Worm (Caenorhabditis elegans) whole organism, L3 larva: ENCODE measurements around the gene str-261.

ENCODE experiments used
- ZK546.5 ChIP-seq: sonication (generic microtip); optimal IDR thresholded peaks from 2 replicates; lab custom pipeline; 2017; ENCODE audit warnings: missing biosample characterization, missing genetic modification characterization
- aly-2 ChIP-seq: fragments of 150-350 bp; optimal IDR thresholded peaks from 2 replicates; lab custom pipeline; 2014; ENCODE audit warnings: missing biosample characterization, missing genetic modification characterization
- ama-1 ChIP-seq: fragments of 150-350 bp; optimal IDR thresholded peaks from 2 replicates; lab custom pipeline; 2018
- ceh-28 ChIP-seq: fragments of 150-350 bp; optimal IDR thresholded peaks from 2 replicates; lab custom pipeline; 2014; ENCODE audit warnings: missing biosample characterization, missing genetic modification reagents, missing genetic modification characterization
- ceh-9 ChIP-seq: sonication (generic microtip); optimal IDR thresholded peaks from 2 replicates; lab custom pipeline; 2018; ENCODE audit warnings: missing biosample characterization, missing genetic modification characterization
- daf-12 ChIP-seq: fragments of 150-350 bp; optimal IDR thresholded peaks from 2 replicates; lab custom pipeline; 2014; ENCODE audit warnings: missing biosample characterization, missing genetic modification reagents, missing genetic modification characterization
- egl-27 ChIP-seq: sonication (generic microtip); optimal IDR thresholded peaks from 4 replicates; lab custom pipeline; 2017; ENCODE audit warnings: missing biosample characterization, missing genetic modification reagents, missing genetic modification characterization
- egl-5 ChIP-seq: fragments of 150-350 bp; optimal IDR thresholded peaks from 2 replicates; lab custom pipeline; 2017; ENCODE audit warnings: missing biosample characterization, missing genetic modification reagents, missing genetic modification characterization, inconsistent platforms
- elt-1 ChIP-seq: fragments of 150-350 bp; optimal IDR thresholded peaks from 2 replicates; lab custom pipeline; 2014; ENCODE audit warnings: missing biosample characterization, missing genetic modification characterization
- elt-2 ChIP-seq: sonication (generic microtip); optimal IDR thresholded peaks from 2 replicates; lab custom pipeline; 2016; ENCODE audit warnings: missing genetic modification reagents, mild to moderate bottlenecking, missing genetic modification characterization, missing compliant biosample characterization
- elt-3 ChIP-seq, 3 experiments: fragments of 150-350 bp in 1 of 3; sonication (generic microtip) in 2 of 3; optimal IDR thresholded peaks; 2 replicates in 2 of 3; 4 replicates in 1 of 3; lab custom pipeline; 2014 to 2017; ENCODE audit warnings: missing biosample characterization in 3 of 3, missing genetic modification characterization in 3 of 3
- fkh-10 ChIP-seq: sonication (generic microtip); optimal IDR thresholded peaks from 2 replicates; lab custom pipeline; 2017; ENCODE audit warnings: missing biosample characterization, missing genetic modification reagents, missing genetic modification characterization
- hmg-11 ChIP-seq: sonication (generic microtip); optimal IDR thresholded peaks from 2 replicates; lab custom pipeline; 2016; ENCODE audit warnings: missing genetic modification characterization, missing compliant biosample characterization
- jun-1 ChIP-seq: fragments of 150-350 bp; optimal IDR thresholded peaks from 2 replicates; lab custom pipeline; 2014; ENCODE audit warnings: missing biosample characterization, missing genetic modification reagents, missing genetic modification characterization
- lsy-12 ChIP-seq: sonication (generic microtip); optimal IDR thresholded peaks from 2 replicates; lab custom pipeline; 2016; ENCODE audit warnings: mild to moderate bottlenecking, missing genetic modification characterization, missing compliant biosample characterization
- mdl-1 ChIP-seq: fragments of 150-350 bp; optimal IDR thresholded peaks from 2 replicates; lab custom pipeline; 2014; ENCODE audit warnings: missing biosample characterization, missing genetic modification characterization
- mml-1 ChIP-seq: fragments of 150-350 bp; sonication (generic microtip); optimal IDR thresholded peaks from 3 replicates; lab custom pipeline; 2014; ENCODE audit warnings: missing biosample characterization, missing genetic modification characterization
- nfya-1 ChIP-seq: sonication (generic microtip); optimal IDR thresholded peaks from 2 replicates; lab custom pipeline; 2017; ENCODE audit warnings: missing genetic modification characterization, mild to moderate bottlenecking, missing compliant biosample characterization, antibody characterized with exemption, moderate library complexity; ENCODE audit not compliant: insufficient read depth
- nhr-11 ChIP-seq: fragments of 150-350 bp; optimal IDR thresholded peaks from 2 replicates; lab custom pipeline; 2014; ENCODE audit warnings: missing biosample characterization, missing genetic modification characterization
- nhr-12 ChIP-seq: fragments of 150-350 bp; optimal IDR thresholded peaks from 2 replicates; lab custom pipeline; 2014; ENCODE audit warnings: missing biosample characterization, missing genetic modification characterization
- nhr-23 ChIP-seq: fragments of 150-350 bp; optimal IDR thresholded peaks from 2 replicates; lab custom pipeline; 2014; ENCODE audit warnings: missing biosample characterization, missing genetic modification reagents, missing genetic modification characterization
- nhr-237 ChIP-seq: fragments of 150-350 bp; optimal IDR thresholded peaks from 2 replicates; lab custom pipeline; 2014; ENCODE audit warnings: missing biosample characterization, missing genetic modification characterization
- nhr-25 ChIP-seq: sonication (generic microtip); optimal IDR thresholded peaks from 2 replicates; lab custom pipeline; 2017; ENCODE audit warnings: missing biosample characterization, missing genetic modification characterization
- nhr-28 ChIP-seq: fragments of 150-350 bp; optimal IDR thresholded peaks from 2 replicates; lab custom pipeline; 2014; ENCODE audit warnings: missing biosample characterization, missing genetic modification characterization
- nhr-76 ChIP-seq: fragments of 150-350 bp; sonication (generic microtip); optimal IDR thresholded peaks from 5 replicates; lab custom pipeline; 2014; ENCODE audit warnings: missing biosample characterization, missing genetic modification characterization
- nhr-77 ChIP-seq: fragments of 150-350 bp; optimal IDR thresholded peaks from 2 replicates; lab custom pipeline; 2014; ENCODE audit warnings: missing biosample characterization, missing genetic modification characterization
- pha-4 ChIP-seq: fragments of 150-350 bp; optimal IDR thresholded peaks from 2 replicates; lab custom pipeline; 2014; ENCODE audit warnings: missing biosample characterization, missing genetic modification reagents, missing genetic modification characterization
- pqm-1 ChIP-seq: fragments of 150-350 bp; optimal IDR thresholded peaks from 2 replicates; lab custom pipeline; 2017; ENCODE audit warnings: missing biosample characterization, missing genetic modification characterization, inconsistent platforms
- sea-2 ChIP-seq: fragments of 150-350 bp; sonication (generic microtip); optimal IDR thresholded peaks from 4 replicates; lab custom pipeline; 2014; ENCODE audit warnings: missing biosample characterization, missing genetic modification reagents, missing genetic modification characterization
- snpc-4 ChIP-seq: fragments of 150-350 bp; optimal IDR thresholded peaks from 2 replicates; lab custom pipeline; 2014; ENCODE audit warnings: missing biosample characterization, missing genetic modification characterization
- tbx-2 ChIP-seq: sonication (generic microtip); optimal IDR thresholded peaks from 2 replicates; lab custom pipeline; 2016; ENCODE audit warnings: mild to moderate bottlenecking, missing genetic modification characterization, missing compliant biosample characterization
- unc-39 ChIP-seq: sonication (generic microtip); optimal IDR thresholded peaks from 4 replicates; lab custom pipeline; 2017; ENCODE audit warnings: missing biosample characterization, missing genetic modification characterization
- unc-62 ChIP-seq: fragments of 150-350 bp; sonication (generic microtip); optimal IDR thresholded peaks from 4 replicates; lab custom pipeline; 2014; ENCODE audit warnings: missing biosample characterization, missing genetic modification reagents, missing genetic modification characterization
- zag-1 ChIP-seq: fragments of 150-350 bp; optimal IDR thresholded peaks from 2 replicates; lab custom pipeline; 2014; ENCODE audit warnings: missing biosample characterization, missing genetic modification characterization
- ztf-11 ChIP-seq: fragments of 150-350 bp; optimal IDR thresholded peaks from 2 replicates; lab custom pipeline; 2014; ENCODE audit warnings: missing biosample characterization, missing genetic modification characterization

str-261 gene

DNA sequence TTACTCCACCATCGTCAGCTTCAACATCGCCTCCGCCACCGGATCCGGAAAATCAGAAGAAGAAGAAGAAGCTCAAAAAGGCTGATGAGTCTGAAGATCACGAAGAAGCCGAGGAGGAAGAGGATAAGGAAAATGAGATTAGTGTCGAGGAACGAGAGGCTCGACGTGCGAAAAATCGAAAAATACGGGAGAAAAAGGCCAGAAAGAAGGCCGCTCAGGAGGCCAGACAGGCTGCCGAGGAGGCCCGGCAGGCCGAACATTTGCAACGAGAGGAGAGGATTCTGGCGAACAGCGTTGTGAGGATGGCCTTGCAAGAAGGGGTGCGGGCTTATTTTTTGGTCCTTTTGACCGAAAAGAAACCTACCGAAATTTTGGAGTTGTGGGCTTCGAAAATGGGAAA lies 29.1 kb upstream of the str-261 start:
- no peak for TF ChIP-seq aly-2 (tag; lab: Kevin White, UChicago)
- no peak for TF ChIP-seq mml-1 (tag; lab: Kevin White, UChicago)
- no peak for TF ChIP-seq nhr-25
- TF ChIP-seq ceh-9 (tag; lab: Kevin White, UChicago): no peak
- TF ChIP-seq snpc-4 (tag; lab: Kevin White, UChicago): no peak
- TF ChIP-seq ceh-28: no peak
- TF ChIP-seq nfya-1 (tag; lab: Kevin White, UChicago): no peak
- no peak for TF ChIP-seq elt-3 (tag; optimal IDR thresholded peaks at IDR 0.05; lab: Kevin White, UChicago)
- TF ChIP-seq nhr-28 (tag; lab: Kevin White, UChicago): no peak
- TF ChIP-seq nhr-237: no peak
- no peak for TF ChIP-seq tbx-2 (tag; lab: Kevin White, UChicago)
- no peak for TF ChIP-seq nhr-12 (tag; lab: Kevin White, UChicago)
- TF ChIP-seq pqm-1 (tag; lab: Kevin White, UChicago): no peak
- TF ChIP-seq mdl-1 (tag; lab: Kevin White, UChicago): no peak
- no peak for TF ChIP-seq elt-1
- TF ChIP-seq sea-2 (GFP tag; lab: Kevin White, UChicago): no peak

DNA sequence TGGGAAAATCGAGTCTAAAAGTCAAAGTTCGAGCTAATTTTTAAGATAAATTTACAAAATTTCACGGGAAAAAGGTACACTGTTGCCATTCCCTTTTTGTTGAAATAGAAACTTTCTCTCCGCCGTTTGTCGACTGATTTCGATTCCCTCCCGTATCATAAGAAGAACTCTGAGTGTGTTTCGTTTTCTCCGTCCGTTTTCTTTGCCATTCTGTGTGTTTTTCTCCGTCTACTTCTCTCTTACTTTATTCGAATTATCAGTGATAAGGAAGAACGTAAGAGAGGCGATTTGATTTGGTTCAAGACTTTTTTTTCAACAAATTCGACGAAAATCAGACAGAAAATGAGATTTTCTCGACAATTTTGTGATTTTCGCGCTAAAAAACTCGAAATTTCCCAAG lies 27.8 kb upstream of the str-261 start:
- peak; percentile 70 for TF ChIP-seq elt-2 (tag; lab: Kevin White, UChicago)
- TF ChIP-seq elt-1: no peak
- TF ChIP-seq pqm-1 (tag; lab: Kevin White, UChicago): peak; percentile 44

DNA sequence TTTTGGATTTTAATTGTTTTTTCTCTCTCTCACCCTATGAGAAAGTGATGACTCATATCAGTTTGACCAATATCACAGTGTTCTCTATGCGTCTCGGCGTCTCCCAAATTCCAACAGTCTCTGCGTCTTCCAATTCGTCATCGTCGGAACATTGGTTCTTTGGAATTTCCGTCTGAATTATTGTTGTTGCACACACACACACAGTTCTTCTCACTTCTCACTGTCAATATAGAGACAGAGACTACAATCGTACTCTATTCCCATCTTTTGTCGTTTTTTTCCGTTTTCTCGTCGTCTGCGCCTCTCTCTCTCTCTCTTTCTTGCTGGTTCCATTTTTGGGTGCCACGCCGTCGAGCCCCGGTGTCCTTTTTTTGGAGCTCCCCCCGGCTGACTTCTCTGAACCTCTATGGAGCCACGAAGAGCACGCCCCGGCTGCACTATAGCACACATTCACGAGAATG lies 23.6 kb upstream of the str-261 start:
- TF ChIP-seq mml-1 (tag; lab: Kevin White, UChicago) (no peak), zag-1 (tag; lab: Kevin White, UChicago) (no peak), nfya-1 (tag; lab: Kevin White, UChicago) (peak; percentile 29), nhr-77 (tag; lab: Kevin White, UChicago) (no peak), pha-4 (tag; lab: Kevin White, UChicago) (peak; percentile 82), nhr-23 (tag; lab: Kevin White, UChicago) (peak; percentile 16), hmg-11 (tag; lab: Kevin White, UChicago) (peak; percentile 55), elt-2 (tag; lab: Kevin White, UChicago) (peak; percentile 48), ztf-11 (tag; lab: Kevin White, UChicago) (no peak), jun-1 (tag; lab: Kevin White, UChicago) (peak; percentile 80), nhr-11 (no peak), egl-5 (tag; lab: Kevin White, UChicago) (peak; percentile 9), unc-62 (GFP tag; lab: Kevin White, UChicago) (no peak), snpc-4 (tag; lab: Kevin White, UChicago) (peak; percentile 10), pqm-1 (tag; lab: Kevin White, UChicago) (peak; percentile 45)

DNA sequence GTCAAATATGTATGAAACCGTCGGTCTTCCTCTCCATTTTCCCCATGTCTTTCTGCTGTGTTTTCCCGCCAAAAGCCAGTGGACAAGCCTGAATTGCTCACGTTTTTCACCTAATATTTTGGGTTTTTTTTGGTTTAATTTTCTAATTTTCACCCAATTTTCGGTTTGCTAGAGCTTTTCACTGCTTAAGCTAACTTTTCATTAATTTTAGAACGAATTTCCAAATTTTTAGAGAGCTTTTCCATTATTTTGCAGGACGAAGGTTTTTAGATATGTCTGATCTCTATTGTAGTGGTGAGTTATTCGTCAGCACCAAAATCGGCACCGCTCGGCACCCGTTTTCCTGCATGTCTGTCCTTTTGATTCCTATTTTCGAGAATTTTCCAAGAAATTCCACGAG lies 20.7 kb upstream of the str-261 start:
- no peak for TF ChIP-seq nhr-11
- no peak for TF ChIP-seq elt-3 (tag; optimal IDR thresholded peaks at IDR 0.05; lab: Kevin White, UChicago)
- no peak for TF ChIP-seq nhr-76
- TF ChIP-seq daf-12 (tag; lab: Kevin White, UChicago): no peak
- TF ChIP-seq lsy-12 (tag; lab: Kevin White, UChicago): no peak
- TF ChIP-seq ztf-11 (tag; lab: Kevin White, UChicago): no peak
- no peak for TF ChIP-seq nhr-28 (tag; lab: Kevin White, UChicago)
- no peak for TF ChIP-seq ama-1
- TF ChIP-seq nhr-77 (tag; lab: Kevin White, UChicago): no peak
- no peak for TF ChIP-seq nhr-237
- no peak for TF ChIP-seq unc-39 (tag; lab: Kevin White, UChicago)
- no peak for TF ChIP-seq snpc-4 (tag; lab: Kevin White, UChicago)
- no peak for TF ChIP-seq ZK546.5 (tag; lab: Kevin White, UChicago)
- no peak for TF ChIP-seq fkh-10
- TF ChIP-seq nhr-23 (tag; lab: Kevin White, UChicago): no peak
- no peak for TF ChIP-seq egl-27 (tag; lab: Kevin White, UChicago)

DNA sequence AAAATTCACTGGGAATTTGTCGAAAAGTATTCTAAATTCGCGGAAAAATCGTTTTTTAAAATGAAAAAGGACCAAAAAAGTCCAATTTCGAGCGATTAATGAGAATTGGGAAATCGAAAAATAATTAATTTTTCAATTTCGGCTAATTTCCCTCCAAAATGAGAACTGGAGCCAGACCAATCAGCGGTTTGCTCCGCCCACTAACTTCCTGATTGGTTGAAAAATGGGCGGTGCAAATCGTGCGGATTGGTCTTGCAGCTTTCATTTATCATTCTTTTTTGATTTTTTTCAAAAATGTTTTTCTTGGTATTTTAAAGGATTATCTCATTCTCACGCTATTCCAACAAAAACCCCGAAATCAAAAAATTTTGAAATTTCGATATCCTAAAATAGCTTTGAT lies 20.3 kb upstream of the str-261 start:
- peak; percentile 96 for TF ChIP-seq nfya-1 (tag; lab: Kevin White, UChicago)
- no peak for TF ChIP-seq fkh-10
